Worm (Caenorhabditis elegans) whole organism, L4 larva: Measurements from ENCODE around the gene frpr-5.

Experiments used
- F49E8.2 ChIP-seq: sonication (generic microtip); optimal IDR thresholded peaks from 2 replicates; lab custom pipeline; 2016; ENCODE audit warnings: missing compliant biosample characterization, mild to moderate bottlenecking, missing genetic modification characterization, borderline replicate concordance
- Y48G9A.11 ChIP-seq: fragments of 200-800 bp; sonication (Bioruptor generic); IDR thresholded peaks from 2 replicates; pipeline ENCODE4 v1.3.6; 2022; ENCODE audit warnings: missing genetic modification reagents, missing genetic modification characterization, missing compliant biosample characterization
- Y75B8A.6 ChIP-seq: fragments of 200-800 bp; sonication (Bioruptor generic); IDR thresholded peaks from 2 replicates; pipeline ENCODE4 v1.3.6; 2022; ENCODE audit warnings: missing genetic modification reagents, missing genetic modification characterization, missing compliant biosample characterization
- ZK337.2 ChIP-seq: fragments of 200-800 bp; sonication (Bioruptor generic); IDR thresholded peaks from 2 replicates; pipeline ENCODE4 v1.3.6; 2022; ENCODE audit warnings: missing genetic modification reagents, missing genetic modification characterization, missing compliant biosample characterization
- aly-2 ChIP-seq: sonication (generic microtip); optimal IDR thresholded peaks from 2 replicates; lab custom pipeline; 2018; ENCODE audit warnings: missing biosample characterization, missing genetic modification characterization
- arid-1 ChIP-seq: fragments of 200-800 bp; sonication (Bioruptor generic); conservative IDR thresholded peaks from 2 replicates; pipeline ENCODE4 v1.3.6; 2022; ENCODE audit warnings: missing genetic modification reagents, missing genetic modification characterization, missing compliant biosample characterization
- attf-4 ChIP-seq: sonication (generic microtip); optimal IDR thresholded peaks from 3 replicates; lab custom pipeline; 2017; ENCODE audit warnings: missing biosample characterization, missing genetic modification characterization
- ceh-62 ChIP-seq: sonication (generic microtip); optimal IDR thresholded peaks from 2 replicates; lab custom pipeline; 2017; ENCODE audit warnings: missing biosample characterization, missing genetic modification characterization
- ceh-82 ChIP-seq: sonication (generic microtip); optimal IDR thresholded peaks from 2 replicates; lab custom pipeline; 2017; ENCODE audit warnings: missing biosample characterization, missing genetic modification characterization
- daf-19 ChIP-seq: fragments of 200-800 bp; sonication (Bioruptor generic); conservative IDR thresholded peaks from 2 replicates; pipeline ENCODE4 v1.3.6; 2022; ENCODE audit warnings: missing genetic modification characterization, missing compliant biosample characterization
- dmd-6 ChIP-seq: fragments of 200-800 bp; sonication (Bioruptor generic); IDR thresholded peaks from 2 replicates; pipeline ENCODE4 v1.3.6; 2022; ENCODE audit warnings: missing genetic modification reagents, missing genetic modification characterization, missing compliant biosample characterization
- dmd-9 ChIP-seq: fragments of 200-800 bp; sonication (Bioruptor generic); IDR thresholded peaks from 2 replicates; pipeline ENCODE4 v1.3.6; 2022; ENCODE audit warnings: missing genetic modification reagents, missing genetic modification characterization, missing compliant biosample characterization
- duxl-1 ChIP-seq: sonication (generic microtip); optimal IDR thresholded peaks from 2 replicates; lab custom pipeline; 2016; ENCODE audit warnings: mild to moderate bottlenecking, missing genetic modification characterization, moderate library complexity, missing compliant biosample characterization; ENCODE audit not compliant: poor library complexity
- gei-8 ChIP-seq: fragments of 200-800 bp; sonication (Bioruptor generic); optimal IDR thresholded peaks from 2 replicates; lab custom pipeline; 2018; ENCODE audit warnings: mild to moderate bottlenecking, missing genetic modification characterization, missing compliant biosample characterization
- hlh-11 ChIP-seq: fragments of 200-800 bp; sonication (Bioruptor generic); optimal IDR thresholded peaks from 2 replicates; lab custom pipeline; 2018; ENCODE audit warnings: mild to moderate bottlenecking, missing genetic modification characterization, missing compliant biosample characterization
- lin-1 ChIP-seq: fragments of 200-800 bp; sonication (Bioruptor generic); IDR thresholded peaks from 2 replicates; pipeline ENCODE4 v1.3.6; 2022; ENCODE audit warnings: missing genetic modification reagents, missing genetic modification characterization, missing compliant biosample characterization
- lin-29 ChIP-seq: fragments of 200-800 bp; sonication (Bioruptor generic); IDR thresholded peaks from 2 replicates; pipeline ENCODE4 v1.3.6; 2022; ENCODE audit warnings: missing genetic modification reagents, missing genetic modification characterization, missing compliant biosample characterization
- lir-3 ChIP-seq: sonication (generic microtip); optimal IDR thresholded peaks from 2 replicates; lab custom pipeline; 2016; ENCODE audit warnings: mild to moderate bottlenecking, missing genetic modification characterization, missing compliant biosample characterization
- lsy-2 ChIP-seq, 2 experiments: fragments of 150-350 bp in 1 of 2; sonication (generic microtip) in 1 of 2; optimal IDR thresholded peaks; 2 replicates each; lab custom pipeline; 2014 to 2017; ENCODE audit warnings: missing biosample characterization in 2 of 2, missing genetic modification characterization in 2 of 2
- madf-5 ChIP-seq, 2 experiments: fragments of 200-800 bp; sonication (Bioruptor generic); IDR thresholded peaks; 2 replicates each; pipeline ENCODE4 v1.3.6; 2022; ENCODE audit warnings: missing compliant biosample characterization in 2 of 2, missing genetic modification characterization in 2 of 2
- madf-9 ChIP-seq: fragments of 200-800 bp; sonication (Bioruptor generic); conservative IDR thresholded peaks from 2 replicates; pipeline ENCODE4 v1.3.6; 2022; ENCODE audit warnings: missing genetic modification reagents, missing genetic modification characterization, missing compliant biosample characterization
- mdt-29 ChIP-seq: fragments of 200-800 bp; sonication (Bioruptor generic); IDR thresholded peaks from 2 replicates; pipeline ENCODE4 v1.3.6; 2022; ENCODE audit warnings: missing genetic modification reagents, missing genetic modification characterization, missing compliant biosample characterization
- nhr-10 ChIP-seq: fragments of 150-350 bp; optimal IDR thresholded peaks from 2 replicates; lab custom pipeline; 2014; ENCODE audit warnings: missing biosample characterization, missing genetic modification characterization
- nhr-102 ChIP-seq: sonication (generic microtip); optimal IDR thresholded peaks from 2 replicates; lab custom pipeline; 2016; ENCODE audit warnings: mild to moderate bottlenecking, missing genetic modification characterization, moderate library complexity, missing compliant biosample characterization
- nhr-11 ChIP-seq: fragments of 150-350 bp; optimal IDR thresholded peaks from 2 replicates; lab custom pipeline; 2014; ENCODE audit warnings: missing biosample characterization, missing genetic modification characterization
- nhr-111 ChIP-seq: fragments of 200-800 bp; sonication (Bioruptor generic); optimal IDR thresholded peaks from 2 replicates; lab custom pipeline; 2018; ENCODE audit warnings: mild to moderate bottlenecking, missing genetic modification characterization, missing compliant biosample characterization
- nhr-25 ChIP-seq: sonication (generic microtip); optimal IDR thresholded peaks from 2 replicates; lab custom pipeline; 2017; ENCODE audit warnings: missing genetic modification characterization, mild to moderate bottlenecking, missing compliant biosample characterization, antibody characterized with exemption, moderate library complexity, borderline replicate concordance; ENCODE audit not compliant: insufficient read depth
- nhr-28 ChIP-seq: fragments of 150-350 bp; optimal IDR thresholded peaks from 2 replicates; lab custom pipeline; 2014; ENCODE audit warnings: missing biosample characterization, missing genetic modification characterization
- nhr-77 ChIP-seq: fragments of 150-350 bp; optimal IDR thresholded peaks from 2 replicates; lab custom pipeline; 2014; ENCODE audit warnings: missing biosample characterization, missing genetic modification characterization
- pha-4 ChIP-seq, 2 experiments: fragments of 150-350 bp in 1 of 2; fragments of 200-800 bp in 1 of 2; sonication (Bioruptor generic) in 1 of 2; IDR thresholded peaks in 1 of 2; optimal IDR thresholded peaks in 1 of 2; 2 replicates each; pipeline versions ENCODE4 v1.3.6 to Lab custom; 2014 to 2022; ENCODE audit warnings: missing genetic modification characterization in 2 of 2, missing genetic modification reagents in 2 of 2, missing biosample characterization in 1 of 2, missing compliant biosample characterization in 1 of 2
- php-3 ChIP-seq: fragments of 200-800 bp; sonication (Bioruptor generic); IDR thresholded peaks from 2 replicates; pipeline ENCODE4 v1.3.6; 2022; ENCODE audit warnings: missing genetic modification reagents, missing genetic modification characterization, missing compliant biosample characterization
- pqm-1 ChIP-seq: sonication (generic microtip); optimal IDR thresholded peaks from 2 replicates; lab custom pipeline; 2017; ENCODE audit warnings: missing biosample characterization, missing genetic modification characterization
- set-16 ChIP-seq: fragments of 200-800 bp; sonication (Bioruptor generic); IDR thresholded peaks from 2 replicates; pipeline ENCODE4 v1.3.6; 2022; ENCODE audit warnings: missing genetic modification reagents, missing genetic modification characterization, missing compliant biosample characterization
- snpc-4 ChIP-seq: fragments of 150-350 bp; optimal IDR thresholded peaks from 2 replicates; lab custom pipeline; 2014; ENCODE audit warnings: missing biosample characterization, missing genetic modification characterization
- spr-1 ChIP-seq: sonication (generic microtip); optimal IDR thresholded peaks from 2 replicates; lab custom pipeline; 2016; ENCODE audit warnings: mild to moderate bottlenecking, missing genetic modification characterization, missing compliant biosample characterization
- unc-62 ChIP-seq, 3 experiments: fragments of 150-350 bp in 1 of 3; sonication (generic microtip); optimal IDR thresholded peaks in 2 of 3; peaks in 1 of 3; 1 replicate in 1 of 3; 2 replicates in 2 of 3; lab custom pipeline; 2014 to 2017; ENCODE audit warnings: missing biosample characterization in 3 of 3, missing genetic modification characterization in 3 of 3, missing genetic modification reagents in 3 of 3, missing genotype in 1 of 3
- vab-7 ChIP-seq: fragments of 200-800 bp; sonication (Bioruptor generic); IDR thresholded peaks from 2 replicates; pipeline ENCODE4 v1.3.6; 2022; ENCODE audit warnings: missing genetic modification reagents, missing genetic modification characterization, missing compliant biosample characterization
- zag-1 ChIP-seq: fragments of 150-350 bp; optimal IDR thresholded peaks from 2 replicates; lab custom pipeline; 2014; ENCODE audit warnings: missing biosample characterization, missing genetic modification characterization
- zfp-3 ChIP-seq: fragments of 200-800 bp; sonication (Bioruptor generic); conservative IDR thresholded peaks from 2 replicates; pipeline ENCODE4 v1.3.6; 2022; ENCODE audit warnings: missing genetic modification reagents, missing genetic modification characterization, missing compliant biosample characterization

The frpr-5 gene

ce11 chrV:13527236-13527635 is 8.7 kb downstream of the frpr-5 start:
- TF ChIP-seq Y48G9A.11 (GFP tag; lab: Robert Waterston, UW), result peak; percentile 98

ce11 chrV:13523194-13523593 is 12.7 kb downstream of the frpr-5 start, which contains the start of gene R11G10.3:
Gene R11G10.3 (plus strand): TSS chrV:13523494.
- TF ChIP-seq dmd-6 (GFP tag; lab: Robert Waterston, UW), result no peak
- TF ChIP-seq lin-1 (GFP tag; lab: Robert Waterston, UW), result no peak
- TF ChIP-seq madf-9 (GFP tag; lab: Robert Waterston, UW), result no peak
- TF ChIP-seq zfp-3 (GFP tag; lab: Robert Waterston, UW), result no peak
- TF ChIP-seq aly-2 (tag; lab: Kevin White, UChicago), result no peak
- no peak for TF ChIP-seq set-16
- TF ChIP-seq F49E8.2 (tag; lab: Kevin White, UChicago), result no peak
- no peak for TF ChIP-seq vab-7 (GFP tag; lab: Robert Waterston, UW)
- TF ChIP-seq, all 104 proteins: peak for 0

- TF ChIP-seq duxl-1 (tag; lab: Kevin White, UChicago) (no peak), ceh-82 (tag; lab: Kevin White, UChicago) (no peak), php-3 (GFP tag; lab: Robert Waterston, UW) (no peak), daf-19 (GFP tag; lab: Robert Waterston, UW) (no peak), nhr-77 (tag; lab: Kevin White, UChicago) (no peak), attf-4 (no peak), spr-1 (tag; lab: Kevin White, UChicago) (no peak), nhr-102 (tag; lab: Kevin White, UChicago) (no peak), Y75B8A.6 (no peak), arid-1 (GFP tag; lab: Robert Waterston, UW) (no peak), pha-4 (GFP tag; IDR thresholded peaks at IDR 0.05; lab: Robert Waterston, UW) (no peak), pha-4 (tag; optimal IDR thresholded peaks at IDR 0.05; lab: Kevin White, UChicago) (no peak), mdt-29 (GFP tag; lab: Robert Waterston, UW) (no peak), nhr-28 (tag; lab: Kevin White, UChicago) (no peak), dmd-9 (GFP tag; lab: Robert Waterston, UW) (no peak), gei-8 (GFP tag; lab: Kevin White, UChicago) (no peak), zag-1 (tag; lab: Kevin White, UChicago) (no peak), lsy-2 (tag; optimal IDR thresholded peaks at IDR 0.05; lab: Kevin White, UChicago) (no peak)
These were observed 20.8 kb downstream of the frpr-5 start, which contains the start of gene semi-1 for ce11 chrV:13515115-13515514. Gene semi-1 (minus strand): TSS chrV:13515215.

ce11 chrV:13512515-13512914 is 23.4 kb downstream of the frpr-5 start:
- TF ChIP-seq unc-62 (GFP tag; optimal IDR thresholded peaks at IDR 0.05 in 1 of 2; lab: Kevin White, UChicago) (peak in 1 of 2 experiments; percentile 93), unc-62 (tag; optimal IDR thresholded peaks at IDR 0.05; lab: Kevin White, UChicago) (no peak), pha-4 (GFP tag; IDR thresholded peaks at IDR 0.05; lab: Robert Waterston, UW) (no peak), pha-4 (tag; optimal IDR thresholded peaks at IDR 0.05; lab: Kevin White, UChicago) (no peak)

ce11 chrV:13511618-13512017 is 24.3 kb downstream of the frpr-5 start, which contains the start of gene avr-15:
Gene avr-15 (minus strand): TSS chrV:13511718.
- no peak for TF ChIP-seq lin-1 (GFP tag; lab: Robert Waterston, UW)
- TF ChIP-seq ceh-82 (tag; lab: Kevin White, UChicago), result no peak
- TF ChIP-seq nhr-111 (GFP tag; lab: Kevin White, UChicago), result no peak
- no peak for TF ChIP-seq nhr-25 (tag; lab: Kevin White, UChicago)
- no peak for TF ChIP-seq lin-29 (GFP tag; lab: Robert Waterston, UW)
- TF ChIP-seq php-3 (GFP tag; lab: Robert Waterston, UW), result no peak
- TF ChIP-seq lir-3 (tag; lab: Kevin White, UChicago), result no peak
- no peak for TF ChIP-seq ceh-62
- TF ChIP-seq madf-5 (GFP tag; IDR thresholded peaks at IDR 0.05; lab: Robert Waterston, UW), result no peak
- no peak for TF ChIP-seq vab-7 (GFP tag; lab: Robert Waterston, UW)
- no peak for TF ChIP-seq nhr-10 (tag; lab: Kevin White, UChicago)
- no peak for TF ChIP-seq pqm-1 (tag; lab: Kevin White, UChicago)
- no peak for TF ChIP-seq ZK337.2 (GFP tag; lab: Robert Waterston, UW)
- TF ChIP-seq hlh-11 (tag; lab: Kevin White, UChicago), result no peak
- no peak for TF ChIP-seq snpc-4 (tag; lab: Kevin White, UChicago)
- TF ChIP-seq lsy-2 (tag; optimal IDR thresholded peaks at IDR 0.05; lab: Kevin White, UChicago), result no peak
- no peak for TF ChIP-seq nhr-11 (tag; lab: Kevin White, UChicago)
- TF ChIP-seq, all 104 proteins: peak for 0
